Fruit fly (Drosophila melanogaster) whole organism, embryonic: Measurements from ENCODE around the gene CG16956.

Source experiments
- B-H1 ChIP-seq: fragments of 200-800 bp; sonication (Bioruptor generic); IDR thresholded peaks from 3 replicates; pipeline ENCODE4 v1.3.6; 2022; ENCODE audit warnings: missing biosample characterization, missing genetic modification characterization
- BEAF-32 ChIP-seq: fragments of 200-800 bp; sonication (Bioruptor generic); optimal IDR thresholded peaks from 3 replicates; lab custom pipeline; 2017; ENCODE audit warnings: missing biosample characterization, missing genetic modification characterization, mild to moderate bottlenecking, moderate library complexity, missing genetic modification reagents
- CG1024 ChIP-seq: fragments of 200-800 bp; sonication (Bioruptor generic); IDR thresholded peaks from 2 replicates; pipeline ENCODE4 v1.3.6; 2022; ENCODE audit warnings: missing biosample characterization, missing genetic modification characterization
- CG10462 ChIP-seq: fragments of 200-800 bp; sonication (Bioruptor generic); optimal IDR thresholded peaks from 2 replicates; lab custom pipeline; 2016; ENCODE audit warnings: missing biosample characterization, missing genetic modification characterization
- CG13123 ChIP-seq: fragments of 200-800 bp; sonication (Bioruptor generic); optimal IDR thresholded peaks from 2 replicates; lab custom pipeline; 2016; ENCODE audit warnings: missing biosample characterization, missing genetic modification characterization
- CG13775 ChIP-seq: fragments of 200-800 bp; sonication (Bioruptor generic); optimal IDR thresholded peaks from 3 replicates; lab custom pipeline; 2017; ENCODE audit warnings: missing biosample characterization, mild to moderate bottlenecking, missing genetic modification characterization
- CG13894 ChIP-seq: fragments of 200-800 bp; sonication (Bioruptor generic); optimal IDR thresholded peaks from 3 replicates; lab custom pipeline; 2018; ENCODE audit warnings: missing biosample characterization, mild to moderate bottlenecking, missing genetic modification characterization, moderate library complexity
- CG14860 ChIP-seq: fragments of 200-800 bp; sonication (Bioruptor generic); IDR thresholded peaks from 3 replicates; pipeline ENCODE4 v1.3.6; 2022; ENCODE audit warnings: missing biosample characterization, missing genetic modification characterization; ENCODE audit not compliant: partially characterized antibody
- CG15073 ChIP-seq: fragments of 200-800 bp; sonication (Bioruptor generic); optimal IDR thresholded peaks from 2 replicates; lab custom pipeline; 2016; ENCODE audit warnings: missing biosample characterization, missing genetic modification characterization
- CG15601 ChIP-seq: fragments of 200-800 bp; sonication (Bioruptor generic); optimal IDR thresholded peaks from 3 replicates; lab custom pipeline; 2019; ENCODE audit warnings: missing biosample characterization, mild to moderate bottlenecking, missing genetic modification characterization, moderate library complexity
- CG17361 ChIP-seq: fragments of 200-800 bp; sonication (Bioruptor generic); IDR thresholded peaks from 3 replicates; pipeline ENCODE4 v1.3.6; 2022; ENCODE audit warnings: missing biosample characterization, missing genetic modification characterization
- CG17802 ChIP-seq: fragments of 200-800 bp; sonication (Bioruptor generic); optimal IDR thresholded peaks from 2 replicates; lab custom pipeline; 2018; ENCODE audit warnings: missing biosample characterization, mild to moderate bottlenecking, missing genetic modification characterization, moderate library complexity
- CG2116 ChIP-seq: fragments of 200-800 bp; sonication (Bioruptor generic); optimal IDR thresholded peaks from 3 replicates; lab custom pipeline; 2018; ENCODE audit warnings: missing biosample characterization, mild to moderate bottlenecking, missing genetic modification characterization
- CG5245 ChIP-seq: fragments of 200-800 bp; sonication (Bioruptor generic); optimal IDR thresholded peaks from 3 replicates; lab custom pipeline; 2016; ENCODE audit warnings: missing biosample characterization, missing genetic modification characterization
- CG5953 ChIP-seq: fragments of 200-800 bp; sonication (Bioruptor generic); IDR thresholded peaks from 2 replicates; pipeline ENCODE4 v1.3.6; 2022; ENCODE audit warnings: missing biosample characterization, missing genetic modification characterization
- CG6683 ChIP-seq: fragments of 200-800 bp; sonication (Bioruptor generic); optimal IDR thresholded peaks from 2 replicates; lab custom pipeline; 2017; ENCODE audit warnings: missing biosample characterization, mild to moderate bottlenecking, missing genetic modification characterization, missing genetic modification reagents
- CG7928 ChIP-seq: fragments of 200-800 bp; sonication (Bioruptor generic); optimal IDR thresholded peaks from 2 replicates; lab custom pipeline; 2017; ENCODE audit warnings: missing biosample characterization, mild to moderate bottlenecking, missing genetic modification characterization
- CG9797 ChIP-seq: fragments of 200-800 bp; sonication (Bioruptor generic); optimal IDR thresholded peaks from 3 replicates; lab custom pipeline; 2018; ENCODE audit warnings: missing biosample characterization, mild to moderate bottlenecking, missing genetic modification characterization
- Camta ChIP-seq: fragments of 200-800 bp; sonication (Bioruptor generic); optimal IDR thresholded peaks from 2 replicates; lab custom pipeline; 2016; ENCODE audit warnings: missing biosample characterization, missing genetic modification characterization
- Dip3 ChIP-seq: fragments of 200-800 bp; sonication (Bioruptor generic); optimal IDR thresholded peaks from 3 replicates; lab custom pipeline; 2016; ENCODE audit warnings: missing biosample characterization, missing genetic modification characterization
- ERR ChIP-seq: fragments of 200-800 bp; sonication (Bioruptor generic); optimal IDR thresholded peaks from 2 replicates; lab custom pipeline; 2016; ENCODE audit warnings: missing biosample characterization, missing genetic modification characterization
- Elba2 ChIP-seq: fragments of 200-800 bp; sonication (Bioruptor generic); optimal IDR thresholded peaks from 3 replicates; lab custom pipeline; 2016; ENCODE audit warnings: missing biosample characterization, missing genetic modification characterization
- Ets65A ChIP-seq: fragments of 200-800 bp; sonication (Bioruptor generic); peaks from one replicate; lab custom pipeline; 2016; ENCODE audit warnings: missing biosample characterization, missing genetic modification characterization
- Ets97D ChIP-seq: fragments of 200-800 bp; sonication (Bioruptor generic); optimal IDR thresholded peaks from 3 replicates; lab custom pipeline; 2016; ENCODE audit warnings: missing biosample characterization, missing genetic modification characterization
- HmgD ChIP-seq: fragments of 200-800 bp; sonication (Bioruptor generic); optimal IDR thresholded peaks from 3 replicates; lab custom pipeline; 2016; ENCODE audit warnings: missing biosample characterization, missing genetic modification characterization
- Lim3 ChIP-seq: fragments of 200-800 bp; sonication (Bioruptor generic); IDR thresholded peaks from 2 replicates; pipeline ENCODE4 v1.3.6; 2022; ENCODE audit warnings: missing biosample characterization, missing genetic modification characterization
- MESR4 ChIP-seq: fragments of 200-800 bp; sonication (Bioruptor generic); optimal IDR thresholded peaks from 2 replicates; lab custom pipeline; 2018; ENCODE audit warnings: missing biosample characterization, mild to moderate bottlenecking, missing genetic modification characterization, moderate library complexity
- MTF-1 ChIP-seq: fragments of 200-800 bp; sonication (Bioruptor generic); optimal IDR thresholded peaks from 2 replicates; lab custom pipeline; 2018; ENCODE audit warnings: missing biosample characterization, mild to moderate bottlenecking, missing genetic modification characterization, borderline replicate concordance
- Ptx1 ChIP-seq: fragments of 200-800 bp; sonication (Bioruptor generic); IDR thresholded peaks from 2 replicates; pipeline ENCODE4 v1.3.6; 2022; ENCODE audit warnings: missing biosample characterization, missing genetic modification characterization
- Spps ChIP-seq: fragments of 200-800 bp; sonication (Bioruptor generic); optimal IDR thresholded peaks from 2 replicates; lab custom pipeline; 2018; ENCODE audit warnings: missing biosample characterization, mild to moderate bottlenecking, missing genetic modification characterization
- Trl ChIP-seq, 3 experiments: fragments of >200 bp in 2 of 3; fragments of 200-800 bp in 1 of 3; sonication (Bioruptor generic) in 1 of 3; optimal IDR thresholded peaks; 2 replicates in 1 of 3; 3 replicates in 2 of 3; lab custom pipeline; 2016 to 2017; ENCODE audit warnings: missing biosample characterization in 1 of 3, missing genetic modification characterization in 1 of 3
- Vsx1 ChIP-seq: fragments of 200-800 bp; sonication (Bioruptor generic); optimal IDR thresholded peaks from 2 replicates; lab custom pipeline; 2017; ENCODE audit warnings: missing biosample characterization, mild to moderate bottlenecking, missing genetic modification characterization, missing genetic modification reagents
- amos ChIP-seq: fragments of 200-800 bp; sonication (Bioruptor generic); IDR thresholded peaks from 2 replicates; pipeline ENCODE4 v1.3.6; 2022; ENCODE audit warnings: missing biosample characterization, missing genetic modification characterization; ENCODE audit not compliant: partially characterized antibody
- bab2 ChIP-seq: fragments of 200-800 bp; sonication (Bioruptor generic); optimal IDR thresholded peaks from 2 replicates; lab custom pipeline; 2016; ENCODE audit warnings: missing biosample characterization, missing genetic modification characterization
- cas ChIP-seq: fragments of 200-800 bp; sonication (Bioruptor generic); IDR thresholded peaks from 2 replicates; pipeline ENCODE4 v1.3.6; 2022; ENCODE audit warnings: missing biosample characterization, missing genetic modification characterization
- da ChIP-seq: fragments of 200-800 bp; sonication (Bioruptor generic); optimal IDR thresholded peaks from 2 replicates; lab custom pipeline; 2016; ENCODE audit warnings: missing biosample characterization, missing genetic modification characterization
- dmrt11E ChIP-seq: fragments of 200-800 bp; sonication (Bioruptor generic); optimal IDR thresholded peaks from 3 replicates; lab custom pipeline; 2018; ENCODE audit warnings: missing biosample characterization, mild to moderate bottlenecking, missing genetic modification characterization, moderate library complexity
- fd96Cb ChIP-seq: fragments of 200-800 bp; sonication (Bioruptor generic); optimal IDR thresholded peaks from 2 replicates; lab custom pipeline; 2018; ENCODE audit warnings: missing biosample characterization, mild to moderate bottlenecking, missing genetic modification characterization, moderate library complexity
- hkb ChIP-seq, 2 experiments: fragments of 200-800 bp in 1 of 2; fragments of >200 bp in 1 of 2; sonication (Bioruptor generic) in 1 of 2; IDR thresholded peaks in 1 of 2; optimal IDR thresholded peaks in 1 of 2; 2 replicates each; pipeline versions ENCODE4 v1.3.6 to Lab custom; 2017 to 2022; ENCODE audit warnings: missing biosample characterization in 1 of 2, missing genetic modification characterization in 1 of 2
- jumu ChIP-seq: fragments of 200-800 bp; sonication (Bioruptor generic); optimal IDR thresholded peaks from 3 replicates; lab custom pipeline; 2016; ENCODE audit warnings: missing biosample characterization, missing genetic modification characterization
- lola ChIP-seq, 3 experiments: fragments of >200 bp in 2 of 3; fragments of 200-800 bp in 1 of 3; sonication (Bioruptor generic) in 1 of 3; optimal IDR thresholded peaks; 2 replicates each; lab custom pipeline; 2017 to 2019; ENCODE audit warnings: missing biosample characterization in 3 of 3, missing genetic modification characterization in 3 of 3, mild to moderate bottlenecking in 1 of 3, moderate library complexity in 1 of 3
- lov ChIP-seq, 2 experiments: fragments of 200-800 bp in 1 of 2; fragments of >200 bp in 1 of 2; sonication (Bioruptor generic) in 1 of 2; IDR thresholded peaks in 1 of 2; optimal IDR thresholded peaks in 1 of 2; 2 replicates in 1 of 2; 3 replicates in 1 of 2; pipeline versions ENCODE4 v1.3.6 to Lab custom; 2017 to 2022; ENCODE audit warnings: missing biosample characterization in 1 of 2, missing genetic modification characterization in 1 of 2
- pb ChIP-seq: fragments of 200-800 bp; sonication (Bioruptor generic); optimal IDR thresholded peaks from 3 replicates; lab custom pipeline; 2016; ENCODE audit warnings: missing biosample characterization, missing genetic modification characterization
- sens ChIP-seq: fragments of 200-800 bp; sonication (Bioruptor generic); peaks from one replicate; lab custom pipeline; 2016; ENCODE audit warnings: missing biosample characterization, missing genetic modification characterization
- sob ChIP-seq: fragments of 200-800 bp; sonication (Bioruptor generic); IDR thresholded peaks from 2 replicates; pipeline ENCODE4 v1.3.6; 2022; ENCODE audit warnings: missing biosample characterization, missing genetic modification characterization
- tin ChIP-seq: fragments of 200-800 bp; sonication (Bioruptor generic); optimal IDR thresholded peaks from 3 replicates; lab custom pipeline; 2016; ENCODE audit warnings: missing biosample characterization, missing genetic modification characterization
- yki ChIP-seq: fragments of >200 bp; optimal IDR thresholded peaks from 3 replicates; lab custom pipeline; 2018
- zen2 ChIP-seq: fragments of 200-800 bp; sonication (Bioruptor generic); IDR thresholded peaks from 3 replicates; pipeline ENCODE4 v1.3.6; 2022; ENCODE audit warnings: missing biosample characterization, missing genetic modification characterization; ENCODE audit not compliant: partially characterized antibody
- zfh2 ChIP-seq: fragments of 200-800 bp; sonication (Bioruptor generic); optimal IDR thresholded peaks from 2 replicates; lab custom pipeline; 2016; ENCODE audit warnings: missing biosample characterization, missing genetic modification characterization

CG16956 gene

dm6 chr2L:13387255-13387654 is 27.1 kb downstream of the CG16956 start, which contains the start of the genes Ing5 and CG7099 (continued):
- TF ChIP-seq sens (peak; percentile 99), fd96Cb (peak; percentile 96), CG13894 (tag; lab: Kevin White, UChicago) (peak; percentile 96), CG10462 (GFP tag; lab: Kevin White, UChicago) (peak; percentile 95), Ets65A (GFP tag; lab: Kevin White, UChicago) (peak; percentile 98), lov (optimal IDR thresholded peaks at IDR 0.05; lab: Kevin White, UChicago) (no peak), lov (GFP tag; IDR thresholded peaks at IDR 0.05; lab: Robert Waterston, UW) (peak; percentile 94), CG13123 (GFP tag; lab: Kevin White, UChicago) (peak; percentile 95), CG17802 (tag; lab: Kevin White, UChicago) (peak; percentile 87), bab2 (peak; percentile 94), CG6683 (GFP tag; lab: Kevin White, UChicago) (peak; percentile 85), yki (lab: Kevin White, UChicago) (no peak), tin (GFP tag; lab: Kevin White, UChicago) (peak; percentile 97), Vsx1 (GFP tag; lab: Kevin White, UChicago) (peak; percentile 93), CG14860 (GFP tag; lab: Robert Waterston, UW) (peak; percentile 62; the same call in 2 of the 3 replicates), ERR (GFP tag; lab: Kevin White, UChicago) (peak; percentile 78), Elba2 (GFP tag; lab: Kevin White, UChicago) (peak; percentile 79), Trl (optimal IDR thresholded peaks at IDR 0.05; lab: Kevin White, UChicago) (no peak), Trl (GFP tag; optimal IDR thresholded peaks at IDR 0.05; lab: Kevin White, UChicago) (peak; percentile 91), amos (peak; percentile 56), CG15601 (tag; lab: Kevin White, UChicago) (peak; percentile 94), MESR4 (GFP tag; lab: Kevin White, UChicago) (peak; percentile 53), hkb (optimal IDR thresholded peaks at IDR 0.05; lab: Kevin White, UChicago) (no peak), hkb (GFP tag; IDR thresholded peaks at IDR 0.05; lab: Robert Waterston, UW) (peak; percentile 95), CG15073 (GFP tag; lab: Kevin White, UChicago) (peak; percentile 81), CG17361 (GFP tag; lab: Robert Waterston, UW) (peak; percentile 97), CG7928 (peak; percentile 77), dmrt11E (tag; lab: Kevin White, UChicago) (peak; percentile 96), CG5953 (GFP tag; lab: Robert Waterston, UW) (peak; percentile 92), CG2116 (GFP tag; lab: Kevin White, UChicago) (peak; percentile 89), CG1024 (GFP tag; lab: Robert Waterston, UW) (peak; percentile 92), zfh2 (peak; percentile 95), Lim3 (GFP tag; lab: Robert Waterston, UW) (peak; percentile 88), Ets97D (GFP tag; lab: Kevin White, UChicago) (peak; percentile 86), cas (peak; percentile 96), sob (GFP tag; lab: Robert Waterston, UW) (peak; percentile 98), Dip3 (peak; percentile 94), CG13775 (GFP tag; lab: Kevin White, UChicago) (peak; percentile 97), da (GFP tag; lab: Kevin White, UChicago) (peak; percentile 83), Spps (peak; percentile 92), Ptx1 (GFP tag; lab: Robert Waterston, UW) (peak; percentile 98), Camta (GFP tag; lab: Kevin White, UChicago) (peak; percentile 92), jumu (GFP tag; lab: Kevin White, UChicago) (peak; percentile 81), HmgD (GFP tag; lab: Kevin White, UChicago) (peak; percentile 60), lola (GFP tag; optimal IDR thresholded peaks at IDR 0.05; lab: Kevin White, UChicago) (peak in 1 of 3 experiments; percentile 94), zen2 (GFP tag; lab: Robert Waterston, UW) (no peak; the same call in 2 of the 3 replicates), CG9797 (GFP tag; lab: Kevin White, UChicago) (peak; percentile 22), pb (peak; percentile 67), B-H1 (GFP tag; lab: Robert Waterston, UW) (peak; percentile 95), MTF-1 (peak; percentile 83), CG5245 (GFP tag; lab: Kevin White, UChicago) (peak; percentile 95), BEAF-32 (peak; percentile 70)
